Worm (Caenorhabditis elegans): ENCODE results near the gene T26H10.2.

ce11 chrV:11373918-11374317 lies 50.5 kb downstream of the T26H10.2 start:
- TF ChIP-seq ceh-82 (tag; optimal IDR thresholded peaks at IDR 0.05) (no peak), ztf-11 (tag; optimal IDR thresholded peaks at IDR 0.05) (no peak), nhr-11 (tag; optimal IDR thresholded peaks at IDR 0.05) (no peak), elt-3 (tag; optimal IDR thresholded peaks at IDR 0.05) (no peak), snpc-4 (tag; optimal IDR thresholded peaks at IDR 0.05) (no peak), aly-2 (tag; optimal IDR thresholded peaks at IDR 0.05) (no peak), nhr-6 (tag; optimal IDR thresholded peaks at IDR 0.05) (no peak), lsy-2 (tag; optimal IDR thresholded peaks at IDR 0.05) (no peak), mdl-1 (tag; optimal IDR thresholded peaks at IDR 0.05) (no peak), blmp-1 (tag; optimal IDR thresholded peaks at IDR 0.05; ENCODE audit: insufficient read depth) (no peak), unc-62 (GFP tag; optimal IDR thresholded peaks at IDR 0.05) (no peak), lin-13 (GFP tag; optimal IDR thresholded peaks at IDR 0.05) (no peak), sma-9 (GFP tag; optimal IDR thresholded peaks at IDR 0.05) (no peak), sma-9 (tag; optimal IDR thresholded peaks at IDR 0.05) (no peak), lin-11 (tag; optimal IDR thresholded peaks at IDR 0.05) (no peak)

Measured in whole organism, L2 larva.